Worm (Caenorhabditis elegans) whole organism, L2 larva: Measurements from ENCODE around the gene R02E12.12.

Experiments used
- F13H6.1 ChIP-seq: sonication (generic microtip); optimal IDR thresholded peaks from 2 replicates; lab custom pipeline; 2016; ENCODE audit warnings: missing genetic modification characterization, missing compliant biosample characterization
- R02D3.7 ChIP-seq: fragments of 150-350 bp; optimal IDR thresholded peaks from 2 replicates; lab custom pipeline; 2014; ENCODE audit warnings: missing biosample characterization, missing genetic modification characterization
- Y55F3AM.14 ChIP-seq: fragments of 200-800 bp; sonication (Bioruptor generic); optimal IDR thresholded peaks from 2 replicates; lab custom pipeline; 2018; ENCODE audit warnings: mild to moderate bottlenecking, missing genetic modification characterization, missing compliant biosample characterization
- ZK546.5 ChIP-seq: sonication (generic microtip); optimal IDR thresholded peaks from 2 replicates; lab custom pipeline; 2017; ENCODE audit warnings: missing biosample characterization, missing genetic modification characterization
- alr-1 ChIP-seq: fragments of 150-350 bp; optimal IDR thresholded peaks from 2 replicates; lab custom pipeline; 2014; ENCODE audit warnings: missing biosample characterization, missing genetic modification characterization
- aly-2 ChIP-seq: fragments of 150-350 bp; optimal IDR thresholded peaks from 2 replicates; lab custom pipeline; 2014; ENCODE audit warnings: missing biosample characterization, missing genetic modification characterization
- blmp-1 ChIP-seq: sonication (generic microtip); optimal IDR thresholded peaks from 2 replicates; lab custom pipeline; 2017; ENCODE audit warnings: missing genetic modification characterization, mild to moderate bottlenecking, missing compliant biosample characterization, antibody characterized with exemption, moderate library complexity; ENCODE audit not compliant: insufficient read depth
- ceh-16 ChIP-seq: fragments of 150-350 bp; optimal IDR thresholded peaks from 2 replicates; lab custom pipeline; 2014; ENCODE audit warnings: missing biosample characterization, missing genetic modification characterization
- ceh-82 ChIP-seq: fragments of 150-350 bp; optimal IDR thresholded peaks from 2 replicates; lab custom pipeline; 2014; ENCODE audit warnings: missing biosample characterization, missing genetic modification characterization
- crh-2 ChIP-seq: sonication (generic microtip); optimal IDR thresholded peaks from 2 replicates; lab custom pipeline; 2017; ENCODE audit warnings: missing biosample characterization, missing genetic modification characterization
- dmd-4 ChIP-seq: sonication (generic microtip); optimal IDR thresholded peaks from 2 replicates; lab custom pipeline; 2017; ENCODE audit warnings: missing biosample characterization, missing genetic modification characterization
- egl-27 ChIP-seq: sonication (generic microtip); optimal IDR thresholded peaks from 3 replicates; lab custom pipeline; 2017; ENCODE audit warnings: missing biosample characterization, missing genetic modification reagents, missing genetic modification characterization
- elt-1 ChIP-seq: fragments of 150-350 bp; optimal IDR thresholded peaks from 2 replicates; lab custom pipeline; 2014; ENCODE audit warnings: missing biosample characterization, missing genetic modification characterization
- elt-3 ChIP-seq: sonication (generic microtip); optimal IDR thresholded peaks from 2 replicates; lab custom pipeline; 2017; ENCODE audit warnings: missing biosample characterization, missing genetic modification characterization
- fos-1 ChIP-seq: fragments of 150-350 bp; optimal IDR thresholded peaks from 2 replicates; lab custom pipeline; 2014; ENCODE audit warnings: missing biosample characterization, missing genetic modification characterization
- gmeb-1 ChIP-seq: fragments of 150-350 bp; optimal IDR thresholded peaks from 2 replicates; lab custom pipeline; 2014; ENCODE audit warnings: missing biosample characterization, missing genetic modification characterization
- lin-11 ChIP-seq: fragments of 150-350 bp; sonication (generic microtip); optimal IDR thresholded peaks from 2 replicates; lab custom pipeline; 2014; ENCODE audit warnings: missing biosample characterization, missing genetic modification characterization, inconsistent platforms, mixed read lengths
- lin-13 ChIP-seq: fragments of 150-350 bp; optimal IDR thresholded peaks from 2 replicates; lab custom pipeline; 2014; ENCODE audit warnings: missing biosample characterization, missing genetic modification reagents, missing genetic modification characterization
- lsy-2 ChIP-seq, 2 experiments: fragments of 150-350 bp in 1 of 2; sonication (generic microtip) in 1 of 2; optimal IDR thresholded peaks; 2 replicates each; lab custom pipeline; 2014 to 2017; ENCODE audit warnings: missing biosample characterization in 2 of 2, missing genetic modification characterization in 2 of 2
- mbf-1 ChIP-seq: sonication (generic microtip); optimal IDR thresholded peaks from 2 replicates; lab custom pipeline; 2017; ENCODE audit warnings: missing biosample characterization, missing genetic modification characterization
- mdl-1 ChIP-seq, 2 experiments: fragments of 150-350 bp in 1 of 2; sonication (generic microtip) in 1 of 2; optimal IDR thresholded peaks; 2 replicates each; lab custom pipeline; 2017; ENCODE audit warnings: missing biosample characterization in 2 of 2, missing genetic modification characterization in 2 of 2
- nhr-10 ChIP-seq: sonication (generic microtip); optimal IDR thresholded peaks from 2 replicates; lab custom pipeline; 2017; ENCODE audit warnings: missing biosample characterization, missing genetic modification characterization
- nhr-11 ChIP-seq: fragments of 150-350 bp; optimal IDR thresholded peaks from 2 replicates; lab custom pipeline; 2014; ENCODE audit warnings: missing biosample characterization, missing genetic modification characterization
- nhr-12 ChIP-seq: fragments of 150-350 bp; optimal IDR thresholded peaks from 2 replicates; lab custom pipeline; 2014; ENCODE audit warnings: missing biosample characterization, missing genetic modification characterization
- nhr-129 ChIP-seq: fragments of 150-350 bp; optimal IDR thresholded peaks from 2 replicates; lab custom pipeline; 2014; ENCODE audit warnings: missing biosample characterization, missing genetic modification characterization
- nhr-21 ChIP-seq: fragments of 150-350 bp; optimal IDR thresholded peaks from 2 replicates; lab custom pipeline; 2014; ENCODE audit warnings: missing biosample characterization, missing genetic modification characterization
- nhr-237 ChIP-seq: fragments of 150-350 bp; optimal IDR thresholded peaks from 2 replicates; lab custom pipeline; 2014; ENCODE audit warnings: missing biosample characterization, missing genetic modification characterization
- nhr-25 ChIP-seq: fragments of 150-350 bp; sonication (generic microtip); optimal IDR thresholded peaks from 3 replicates; lab custom pipeline; 2014; ENCODE audit warnings: missing biosample characterization, missing genetic modification characterization
- nhr-6 ChIP-seq: fragments of 150-350 bp; optimal IDR thresholded peaks from 2 replicates; lab custom pipeline; 2014; ENCODE audit warnings: missing biosample characterization, missing genetic modification characterization
- nhr-77 ChIP-seq: fragments of 150-350 bp; optimal IDR thresholded peaks from 2 replicates; lab custom pipeline; 2014; ENCODE audit warnings: missing biosample characterization, missing genetic modification characterization
- peb-1 ChIP-seq: fragments of 150-350 bp; optimal IDR thresholded peaks from 2 replicates; lab custom pipeline; 2014; ENCODE audit warnings: missing biosample characterization, missing genetic modification characterization
- sem-4 ChIP-seq: fragments of 150-350 bp; optimal IDR thresholded peaks from 2 replicates; lab custom pipeline; 2014; ENCODE audit warnings: missing biosample characterization, missing genetic modification reagents, missing genetic modification characterization
- skn-1 ChIP-seq: sonication (generic microtip); optimal IDR thresholded peaks from 2 replicates; lab custom pipeline; 2017; ENCODE audit warnings: missing biosample characterization, missing genetic modification characterization
- sma-3 ChIP-seq: sonication (generic microtip); optimal IDR thresholded peaks from 2 replicates; lab custom pipeline; 2016; ENCODE audit warnings: missing genetic modification reagents, missing genetic modification characterization, missing compliant biosample characterization
- sma-9 ChIP-seq, 2 experiments: fragments of 150-350 bp in 1 of 2; sonication (generic microtip) in 1 of 2; optimal IDR thresholded peaks; 2 replicates each; lab custom pipeline; 2014 to 2016; ENCODE audit warnings: missing genetic modification characterization in 2 of 2, mild to moderate bottlenecking in 1 of 2, missing biosample characterization in 1 of 2, missing compliant biosample characterization in 1 of 2, missing genetic modification reagents in 1 of 2, moderate library complexity in 1 of 2
- unc-39 ChIP-seq: fragments of 150-350 bp; optimal IDR thresholded peaks from 2 replicates; lab custom pipeline; 2014; ENCODE audit warnings: missing biosample characterization, missing genetic modification characterization
- unc-55 ChIP-seq: fragments of 150-350 bp; sonication (generic microtip); optimal IDR thresholded peaks from 3 replicates; lab custom pipeline; 2014; ENCODE audit warnings: missing biosample characterization, missing genetic modification reagents, missing genetic modification characterization
- unc-62 ChIP-seq: fragments of 150-350 bp; optimal IDR thresholded peaks from 2 replicates; lab custom pipeline; 2014; ENCODE audit warnings: missing biosample characterization, missing genetic modification reagents, missing genetic modification characterization
- zag-1 ChIP-seq: fragments of 150-350 bp; optimal IDR thresholded peaks from 2 replicates; lab custom pipeline; 2014; ENCODE audit warnings: missing biosample characterization, missing genetic modification characterization
- ztf-1 ChIP-seq: fragments of 200-800 bp; sonication (Bioruptor generic); conservative IDR thresholded peaks from 2 replicates; pipeline ENCODE4 v1.3.6; 2022; ENCODE audit warnings: missing genetic modification characterization, missing compliant biosample characterization
- ztf-11 ChIP-seq: sonication (generic microtip); optimal IDR thresholded peaks from 2 replicates; lab custom pipeline; 2017; ENCODE audit warnings: missing biosample characterization, missing genetic modification characterization
- ztf-4 ChIP-seq: fragments of 150-350 bp; optimal IDR thresholded peaks from 2 replicates; lab custom pipeline; 2014; ENCODE audit warnings: missing biosample characterization, missing genetic modification characterization

The R02E12.12 gene

ce11 chrX:4005014-4005413 is 1.7 kb downstream of the R02E12.12 start, which contains the start of gene R02E12.4:
R02E12.4 (plus strand) TSS chrX:4005314.
- TF ChIP-seq lin-13 (GFP tag; lab: Kevin White, UChicago) = no peak
- no peak for TF ChIP-seq ztf-11 (tag; lab: Kevin White, UChicago)
- TF ChIP-seq nhr-129 (tag; lab: Kevin White, UChicago) = no peak
- no peak for TF ChIP-seq F13H6.1

- TF ChIP-seq nhr-11 (tag; lab: Kevin White, UChicago) (no peak), sma-3 (GFP tag; lab: Kevin White, UChicago) (no peak), nhr-6 (tag; lab: Kevin White, UChicago) (no peak), alr-1 (tag; lab: Kevin White, UChicago) (no peak), sem-4 (tag; lab: Kevin White, UChicago) (no peak), mbf-1 (tag; lab: Kevin White, UChicago) (no peak), ztf-1 (GFP tag; lab: Robert Waterston, UW) (no peak), lin-13 (GFP tag; lab: Kevin White, UChicago) (no peak), F13H6.1 (no peak), nhr-77 (tag; lab: Kevin White, UChicago) (no peak), dmd-4 (no peak), nhr-25 (tag; lab: Kevin White, UChicago) (no peak), Y55F3AM.14 (no peak)
- TF ChIP-seq, all 48 proteins: peak for 0
These were observed 3.6 kb downstream of the R02E12.12 start for ce11 chrX:4006966-4007365.

- no peak for TF ChIP-seq R02D3.7
- TF ChIP-seq zag-1 (tag; lab: Kevin White, UChicago) = no peak
- TF ChIP-seq lsy-2 (tag; optimal IDR thresholded peaks at IDR 0.05; lab: Kevin White, UChicago) = peak in 1 of 2 experiments; percentile 34
- peak; percentile 66 for TF ChIP-seq skn-1 (tag; lab: Kevin White, UChicago)
- TF ChIP-seq fos-1 (tag; lab: Kevin White, UChicago) = peak; percentile 92
- TF ChIP-seq ZK546.5 (tag; lab: Kevin White, UChicago) = no peak
- TF ChIP-seq gmeb-1 (tag; lab: Kevin White, UChicago) = peak; percentile 72
- peak; percentile 73 for TF ChIP-seq nhr-25 (tag; lab: Kevin White, UChicago)
- TF ChIP-seq nhr-21 (tag; lab: Kevin White, UChicago) = peak; percentile 27
- TF ChIP-seq peb-1 = no peak
- no peak for TF ChIP-seq dmd-4
- peak; percentile 76 for TF ChIP-seq sma-9 (GFP tag; optimal IDR thresholded peaks at IDR 0.05; lab: Kevin White, UChicago)
- TF ChIP-seq sma-9 (tag; optimal IDR thresholded peaks at IDR 0.05; lab: Kevin White, UChicago) = no peak
- no peak for TF ChIP-seq unc-62 (GFP tag; lab: Kevin White, UChicago)
- TF ChIP-seq ztf-4 (tag; lab: Kevin White, UChicago) = no peak
- no peak for TF ChIP-seq lin-11 (tag; lab: Kevin White, UChicago)
- no peak for TF ChIP-seq unc-39 (tag; lab: Kevin White, UChicago)
- peak; percentile 69 for TF ChIP-seq crh-2 (tag; lab: Kevin White, UChicago)
- TF ChIP-seq F13H6.1 = peak; percentile 5
- TF ChIP-seq nhr-12 (tag; lab: Kevin White, UChicago) = no peak
- no peak for TF ChIP-seq alr-1 (tag; lab: Kevin White, UChicago)
- peak; percentile 100 for TF ChIP-seq nhr-129 (tag; lab: Kevin White, UChicago)
- TF ChIP-seq ztf-11 (tag; lab: Kevin White, UChicago) = no peak
- peak; percentile 41 for TF ChIP-seq lin-13 (GFP tag; lab: Kevin White, UChicago)
- TF ChIP-seq sma-3 (GFP tag; lab: Kevin White, UChicago) = peak; percentile 71
- no peak for TF ChIP-seq sem-4 (tag; lab: Kevin White, UChicago)
- no peak for TF ChIP-seq nhr-6 (tag; lab: Kevin White, UChicago)
These were observed 4.4 kb downstream of the R02E12.12 start for ce11 chrX:4007724-4008123.

- TF ChIP-seq ztf-11 (tag; lab: Kevin White, UChicago) (no peak), elt-1 (tag; lab: Kevin White, UChicago) (no peak), nhr-237 (tag; lab: Kevin White, UChicago) (no peak), peb-1 (no peak), ceh-82 (tag; lab: Kevin White, UChicago) (no peak), nhr-25 (tag; lab: Kevin White, UChicago) (no peak), mdl-1 (tag; optimal IDR thresholded peaks at IDR 0.05; lab: Kevin White, UChicago) (no peak), ceh-16 (no peak), egl-27 (tag; lab: Kevin White, UChicago) (no peak), F13H6.1 (peak; percentile 35), zag-1 (tag; lab: Kevin White, UChicago) (no peak), R02D3.7 (no peak), aly-2 (tag; lab: Kevin White, UChicago) (no peak), unc-62 (GFP tag; lab: Kevin White, UChicago) (no peak), sma-3 (GFP tag; lab: Kevin White, UChicago) (peak; percentile 15), ztf-1 (GFP tag; lab: Robert Waterston, UW) (no peak), mbf-1 (tag; lab: Kevin White, UChicago) (no peak), fos-1 (tag; lab: Kevin White, UChicago) (peak; percentile 98), elt-3 (no peak), nhr-11 (tag; lab: Kevin White, UChicago) (no peak), ztf-4 (tag; lab: Kevin White, UChicago) (no peak), dmd-4 (no peak), nhr-21 (tag; lab: Kevin White, UChicago) (no peak), unc-55 (GFP tag; lab: Kevin White, UChicago) (no peak), unc-39 (tag; lab: Kevin White, UChicago) (no peak), sma-9 (GFP tag; optimal IDR thresholded peaks at IDR 0.05; lab: Kevin White, UChicago) (peak; percentile 63), sma-9 (tag; optimal IDR thresholded peaks at IDR 0.05; lab: Kevin White, UChicago) (no peak), nhr-77 (tag; lab: Kevin White, UChicago) (no peak), skn-1 (tag; lab: Kevin White, UChicago) (peak; percentile 77), lin-13 (GFP tag; lab: Kevin White, UChicago) (no peak), blmp-1 (tag; lab: Kevin White, UChicago) (no peak), ZK546.5 (tag; lab: Kevin White, UChicago) (no peak), nhr-10 (tag; lab: Kevin White, UChicago) (no peak)
These were observed 5.6 kb downstream of the R02E12.12 start for ce11 chrX:4008922-4009321.
